Worm (Caenorhabditis elegans) whole organism, young adult: ENCODE data around the gene T03G11.9.

Source experiments
- F49E8.2 ChIP-seq: sonication (generic microtip); optimal IDR thresholded peaks from 3 replicates; lab custom pipeline; 2017; ENCODE audit warnings: missing genetic modification characterization, mild to moderate bottlenecking, missing compliant biosample characterization, antibody characterized with exemption, moderate library complexity; ENCODE audit not compliant: insufficient read depth
- dpl-1 ChIP-seq: fragments of 150-350 bp; optimal IDR thresholded peaks from 2 replicates; lab custom pipeline; 2014; ENCODE audit warnings: missing biosample characterization, missing genetic modification reagents, missing genetic modification characterization
- egl-18 ChIP-seq: fragments of 200-800 bp; sonication (Bioruptor generic); IDR thresholded peaks from 2 replicates; pipeline ENCODE4 v1.3.6; 2022; ENCODE audit warnings: missing genetic modification reagents, missing genetic modification characterization, missing compliant biosample characterization
- lir-1 ChIP-seq: fragments of 200-800 bp; sonication (Bioruptor generic); conservative IDR thresholded peaks from 2 replicates; pipeline ENCODE4 v1.3.6; 2022; ENCODE audit warnings: missing genetic modification reagents, missing genetic modification characterization, missing compliant biosample characterization
- nfya-1 ChIP-seq: sonication (generic microtip); optimal IDR thresholded peaks from 2 replicates; lab custom pipeline; 2017; ENCODE audit warnings: antibody characterized with exemption, missing compliant biosample characterization, missing genetic modification characterization, borderline replicate concordance; ENCODE audit not compliant: insufficient read depth
- nhr-179 ChIP-seq: sonication (generic microtip); optimal IDR thresholded peaks from 2 replicates; lab custom pipeline; 2016; ENCODE audit warnings: mild to moderate bottlenecking, missing genetic modification characterization, missing compliant biosample characterization
- nhr-27 ChIP-seq: fragments of 200-800 bp; sonication (Bioruptor generic); optimal IDR thresholded peaks from 2 replicates; lab custom pipeline; 2018; ENCODE audit warnings: mild to moderate bottlenecking, missing genetic modification characterization, moderate library complexity, missing compliant biosample characterization
- tbp1 ChIP-seq: fragments of 200-800 bp; sonication (Bioruptor generic); optimal IDR thresholded peaks from 2 replicates; lab custom pipeline; 2018; ENCODE audit warnings: mild to moderate bottlenecking, missing genetic modification characterization, missing compliant biosample characterization

ce11 chrX:5199245-5199644 is 15.2 kb downstream of the T03G11.9 start:
- TF ChIP-seq tbp1 (no peak), lir-1 (GFP tag; lab: Robert Waterston, UW) (no peak), nfya-1 (tag; lab: Kevin White, UChicago) (no peak), nhr-179 (tag; lab: Kevin White, UChicago) (no peak), egl-18 (GFP tag; lab: Robert Waterston, UW) (no peak), dpl-1 (GFP tag; lab: Kevin White, UChicago) (no peak), nhr-27 (no peak), F49E8.2 (tag; lab: Kevin White, UChicago) (no peak)
